Worm (Caenorhabditis elegans) whole organism, L3 larva: Measurements from ENCODE around the gene E01G4.3.

Experiments used
- ceh-16 ChIP-seq: sonication (generic microtip); optimal IDR thresholded peaks from 2 replicates; lab custom pipeline; 2017; ENCODE audit warnings: missing biosample characterization, missing genetic modification characterization
- ceh-9 ChIP-seq: sonication (generic microtip); optimal IDR thresholded peaks from 2 replicates; lab custom pipeline; 2018; ENCODE audit warnings: missing biosample characterization, missing genetic modification characterization
- jun-1 ChIP-seq: fragments of 150-350 bp; optimal IDR thresholded peaks from 2 replicates; lab custom pipeline; 2014; ENCODE audit warnings: missing biosample characterization, missing genetic modification reagents, missing genetic modification characterization
- lin-39 ChIP-seq: fragments of 150-350 bp; optimal IDR thresholded peaks from 2 replicates; lab custom pipeline; 2018; ENCODE audit warnings: missing biosample characterization, missing genetic modification reagents, missing genetic modification characterization
- nhr-28 ChIP-seq: fragments of 150-350 bp; optimal IDR thresholded peaks from 2 replicates; lab custom pipeline; 2014; ENCODE audit warnings: missing biosample characterization, missing genetic modification characterization
- sea-2 ChIP-seq: fragments of 150-350 bp; sonication (generic microtip); optimal IDR thresholded peaks from 4 replicates; lab custom pipeline; 2014; ENCODE audit warnings: missing biosample characterization, missing genetic modification reagents, missing genetic modification characterization
- unc-62 ChIP-seq: fragments of 150-350 bp; sonication (generic microtip); optimal IDR thresholded peaks from 4 replicates; lab custom pipeline; 2014; ENCODE audit warnings: missing biosample characterization, missing genetic modification reagents, missing genetic modification characterization
- ztf-11 ChIP-seq: fragments of 150-350 bp; optimal IDR thresholded peaks from 2 replicates; lab custom pipeline; 2014; ENCODE audit warnings: missing biosample characterization, missing genetic modification characterization

- TF ChIP-seq lin-39 (tag; lab: Kevin White, UChicago) (no peak), sea-2 (no peak), ztf-11 (tag; lab: Kevin White, UChicago) (no peak), ceh-16 (tag; lab: Kevin White, UChicago) (no peak), jun-1 (tag; lab: Kevin White, UChicago) (no peak), ceh-9 (tag; lab: Kevin White, UChicago) (no peak), unc-62 (GFP tag; lab: Kevin White, UChicago) (no peak), nhr-28 (no peak)
Measured at ce11 chrII:13481781-13482455, 12.5 kb upstream of the E01G4.3 start, which contains the start of gene E01G4.6.
